Fruit fly (Drosophila melanogaster) whole organism, prepupa: ENCODE data around the gene miple1.

ENCODE experiments used
- CG11902 ChIP-seq: fragments of 200-800 bp; sonication (Bioruptor generic); optimal IDR thresholded peaks from 3 replicates; lab custom pipeline; 2016; ENCODE audit warnings: missing biosample characterization, missing genetic modification characterization
- cyc ChIP-seq: fragments of 200-800 bp; sonication (Bioruptor generic); optimal IDR thresholded peaks from 3 replicates; lab custom pipeline; 2016; ENCODE audit warnings: missing biosample characterization, missing genetic modification characterization

DNA sequence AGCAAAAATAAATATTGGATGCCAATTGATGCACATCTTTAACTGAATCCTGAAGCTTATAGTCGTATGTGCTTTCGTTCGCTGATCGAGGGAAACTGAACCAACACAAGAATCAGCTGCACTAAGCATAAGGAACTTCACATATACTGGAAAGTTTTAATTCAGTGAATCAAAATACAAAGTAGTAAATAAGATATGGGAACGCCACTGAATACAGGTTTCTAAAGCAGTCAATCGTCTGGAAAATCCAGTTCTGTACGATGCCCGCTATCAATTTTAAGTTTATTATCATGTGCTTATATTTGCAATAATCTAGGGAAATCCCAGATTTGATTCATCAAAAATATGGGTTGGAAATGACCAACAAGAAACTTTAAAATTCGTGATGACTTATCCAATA lies 34.8 kb upstream of the miple1 start, which contains the start of gene CG34454:
- TF ChIP-seq CG11902 (no peak), cyc (no peak)
